Worm (Caenorhabditis elegans) whole organism, L1 larva: ENCODE measurements around the gene F53B7.7.

ENCODE experiments used
- dpl-1 ChIP-seq, 3 experiments: fragments of 150-350 bp in 2 of 3; sonication (generic microtip) in 1 of 3; optimal IDR thresholded peaks; 2 replicates each; lab custom pipeline; 2014 to 2017; ENCODE audit warnings: missing biosample characterization in 3 of 3, missing genetic modification characterization in 3 of 3, missing genetic modification reagents in 3 of 3
- nhr-71 ChIP-seq: sonication (generic microtip); optimal IDR thresholded peaks from 2 replicates; lab custom pipeline; 2016; ENCODE audit warnings: mild to moderate bottlenecking, missing genetic modification characterization, moderate library complexity, missing compliant biosample characterization
- skn-1 ChIP-seq: fragments of 150-350 bp; optimal IDR thresholded peaks from 2 replicates; lab custom pipeline; 2014; ENCODE audit warnings: missing biosample characterization, missing genetic modification characterization
- unc-62 ChIP-seq: fragments of 150-350 bp; optimal IDR thresholded peaks from 2 replicates; lab custom pipeline; 2014; ENCODE audit warnings: missing biosample characterization, missing genetic modification reagents, missing genetic modification characterization
- zag-1 ChIP-seq: fragments of 150-350 bp; optimal IDR thresholded peaks from 2 replicates; lab custom pipeline; 2014; ENCODE audit warnings: missing biosample characterization, missing genetic modification characterization

- TF ChIP-seq unc-62 = no peak
- TF ChIP-seq dpl-1 (GFP tag; optimal IDR thresholded peaks at IDR 0.05; lab: Kevin White, UChicago) = no peak
- TF ChIP-seq skn-1 (tag; lab: Kevin White, UChicago) = no peak
- no peak for TF ChIP-seq nhr-71 (tag; lab: Kevin White, UChicago)
- no peak for TF ChIP-seq zag-1 (tag; lab: Kevin White, UChicago)
These were observed 28.8 kb upstream of the F53B7.7 start, which contains the start of gene F17C11.22 for ce11 chrV:10970070-10970469.
